Fruit fly (Drosophila melanogaster) whole organism, embryonic: ENCODE data around the gene Ctr1A.

Experiments
- Asciz ChIP-seq: fragments of 200-800 bp; sonication (Bioruptor generic); optimal IDR thresholded peaks from 2 replicates; lab custom pipeline; 2017; ENCODE audit warnings: missing biosample characterization, mild to moderate bottlenecking, missing genetic modification characterization, missing genetic modification reagents
- CG10462 ChIP-seq: fragments of 200-800 bp; sonication (Bioruptor generic); optimal IDR thresholded peaks from 2 replicates; lab custom pipeline; 2016; ENCODE audit warnings: missing biosample characterization, missing genetic modification characterization
- CG10543 ChIP-seq: fragments of 200-800 bp; sonication (Bioruptor generic); optimal IDR thresholded peaks from 3 replicates; lab custom pipeline; 2017; ENCODE audit warnings: missing biosample characterization, mild to moderate bottlenecking, missing genetic modification characterization, moderate library complexity
- CG10654 ChIP-seq: fragments of 200-800 bp; sonication (Bioruptor generic); optimal IDR thresholded peaks from 2 replicates; lab custom pipeline; 2016; ENCODE audit warnings: missing biosample characterization, missing genetic modification characterization
- CG11456 ChIP-seq: fragments of 200-800 bp; sonication (Bioruptor generic); IDR thresholded peaks from 3 replicates; pipeline ENCODE4 v1.3.6; 2022; ENCODE audit warnings: missing biosample characterization, missing genetic modification characterization
- CG12104 ChIP-seq: fragments of 200-800 bp; sonication (Bioruptor generic); optimal IDR thresholded peaks from 3 replicates; lab custom pipeline; 2016; ENCODE audit warnings: missing biosample characterization, missing genetic modification characterization
- CG12219 ChIP-seq: fragments of 200-800 bp; sonication (Bioruptor generic); optimal IDR thresholded peaks from 3 replicates; lab custom pipeline; 2018; ENCODE audit warnings: missing biosample characterization, mild to moderate bottlenecking, missing genetic modification characterization
- CG15073 ChIP-seq: fragments of 200-800 bp; sonication (Bioruptor generic); optimal IDR thresholded peaks from 2 replicates; lab custom pipeline; 2016; ENCODE audit warnings: missing biosample characterization, missing genetic modification characterization
- CG15696 ChIP-seq: fragments of 200-800 bp; sonication (Bioruptor generic); optimal IDR thresholded peaks from 2 replicates; lab custom pipeline; 2019; ENCODE audit warnings: missing biosample characterization, mild to moderate bottlenecking, missing genetic modification characterization, moderate library complexity
- CG1603 ChIP-seq: fragments of 200-800 bp; sonication (Bioruptor generic); optimal IDR thresholded peaks from 2 replicates; lab custom pipeline; 2019; ENCODE audit warnings: missing biosample characterization, mild to moderate bottlenecking, missing genetic modification characterization, moderate library complexity
- CG17359 ChIP-seq: fragments of 200-800 bp; sonication (Bioruptor generic); optimal IDR thresholded peaks from 3 replicates; lab custom pipeline; 2018; ENCODE audit warnings: missing biosample characterization, mild to moderate bottlenecking, missing genetic modification characterization, moderate library complexity
- CG17612 ChIP-seq: fragments of 200-800 bp; sonication (Bioruptor generic); IDR thresholded peaks from 2 replicates; pipeline ENCODE4 v1.3.6; 2022; ENCODE audit warnings: missing biosample characterization, missing genetic modification characterization
- CG18476 ChIP-seq: fragments of 200-800 bp; sonication (Bioruptor generic); optimal IDR thresholded peaks from 2 replicates; lab custom pipeline; 2016; ENCODE audit warnings: missing biosample characterization, mild to moderate bottlenecking, missing genetic modification characterization
- CG2875 ChIP-seq: fragments of 200-800 bp; sonication (Bioruptor generic); optimal IDR thresholded peaks from 2 replicates; lab custom pipeline; 2017; ENCODE audit warnings: missing biosample characterization, mild to moderate bottlenecking, missing genetic modification characterization, missing genetic modification reagents
- CG33213 ChIP-seq: fragments of 200-800 bp; sonication (Bioruptor generic); optimal IDR thresholded peaks from 3 replicates; lab custom pipeline; 2016; ENCODE audit warnings: missing biosample characterization, missing genetic modification characterization
- CG4730 ChIP-seq: fragments of 200-800 bp; sonication (Bioruptor generic); IDR thresholded peaks from 2 replicates; pipeline ENCODE4 v1.3.6; 2022; ENCODE audit warnings: missing biosample characterization, missing genetic modification characterization
- CG6791 ChIP-seq: fragments of 200-800 bp; sonication (Bioruptor generic); IDR thresholded peaks from 3 replicates; pipeline ENCODE4 v1.3.6; 2022; ENCODE audit warnings: missing biosample characterization, missing genetic modification characterization; ENCODE audit not compliant: partially characterized antibody
- CG9876 ChIP-seq: fragments of 200-800 bp; sonication (Bioruptor generic); optimal IDR thresholded peaks from 2 replicates; lab custom pipeline; 2016; ENCODE audit warnings: missing biosample characterization, missing genetic modification characterization
- Chrac-16 ChIP-seq: fragments of 200-800 bp; sonication (Bioruptor generic); optimal IDR thresholded peaks from 3 replicates; lab custom pipeline; 2016; ENCODE audit warnings: missing biosample characterization, missing genetic modification characterization
- Dip2 ChIP-seq: fragments of 200-800 bp; sonication (Bioruptor generic); IDR thresholded peaks from 2 replicates; pipeline ENCODE4 v1.3.6; 2022; ENCODE audit warnings: missing biosample characterization, missing genetic modification characterization
- HHEX ChIP-seq: fragments of 200-800 bp; sonication (Bioruptor generic); optimal IDR thresholded peaks from 3 replicates; lab custom pipeline; 2017; ENCODE audit warnings: missing biosample characterization, mild to moderate bottlenecking, missing genetic modification characterization, missing genetic modification reagents
- HLH4C ChIP-seq: fragments of 200-800 bp; sonication (Bioruptor generic); IDR thresholded peaks from 3 replicates; pipeline ENCODE4 v1.3.6; 2022; ENCODE audit warnings: missing biosample characterization, missing genetic modification characterization; ENCODE audit not compliant: partially characterized antibody
- HLH54F ChIP-seq: fragments of 200-800 bp; sonication (Bioruptor generic); optimal IDR thresholded peaks from 3 replicates; lab custom pipeline; 2016; ENCODE audit warnings: missing biosample characterization, missing genetic modification characterization
- Hr51 ChIP-seq, 2 experiments: fragments of 200-800 bp; sonication (Bioruptor generic); optimal IDR thresholded peaks; 2 replicates in 1 of 2; 3 replicates in 1 of 2; lab custom pipeline; 2016 to 2018; ENCODE audit warnings: missing biosample characterization in 2 of 2, missing genetic modification characterization in 2 of 2, mild to moderate bottlenecking in 1 of 2, moderate library complexity in 1 of 2
- Hsf ChIP-seq: fragments of 200-800 bp; sonication (Bioruptor generic); optimal IDR thresholded peaks from 3 replicates; lab custom pipeline; 2016; ENCODE audit warnings: missing biosample characterization, missing genetic modification characterization
- NFAT ChIP-seq: fragments of 200-800 bp; sonication (Bioruptor generic); IDR thresholded peaks from 2 replicates; pipeline ENCODE4 v1.3.6; 2022; ENCODE audit warnings: missing biosample characterization, missing genetic modification characterization
- NK7.1 ChIP-seq: fragments of 200-800 bp; sonication (Bioruptor generic); optimal IDR thresholded peaks from 3 replicates; lab custom pipeline; 2016; ENCODE audit warnings: missing biosample characterization, missing genetic modification characterization
- PHDP ChIP-seq: fragments of 200-800 bp; sonication (Bioruptor generic); optimal IDR thresholded peaks from 3 replicates; lab custom pipeline; 2018; ENCODE audit warnings: missing biosample characterization, mild to moderate bottlenecking, missing genetic modification characterization, moderate library complexity
- Scr ChIP-seq: fragments of 200-800 bp; sonication (Bioruptor generic); IDR thresholded peaks from 2 replicates; pipeline ENCODE4 v1.3.6; 2022; ENCODE audit warnings: missing biosample characterization, missing genetic modification characterization; ENCODE audit not compliant: partially characterized antibody
- Taf1 ChIP-seq: fragments of 200-800 bp; sonication (Bioruptor generic); IDR thresholded peaks from 2 replicates; pipeline ENCODE4 v1.3.6; 2022; ENCODE audit warnings: missing biosample characterization, missing genetic modification characterization
- Trl ChIP-seq, 3 experiments: fragments of >200 bp in 2 of 3; fragments of 200-800 bp in 1 of 3; sonication (Bioruptor generic) in 1 of 3; optimal IDR thresholded peaks; 2 replicates in 1 of 3; 3 replicates in 2 of 3; lab custom pipeline; 2016 to 2017; ENCODE audit warnings: missing biosample characterization in 1 of 3, missing genetic modification characterization in 1 of 3
- ato ChIP-seq: fragments of 200-800 bp; sonication (Bioruptor generic); IDR thresholded peaks from 2 replicates; pipeline ENCODE4 v1.3.6; 2022; ENCODE audit warnings: missing biosample characterization, missing genetic modification characterization; ENCODE audit not compliant: partially characterized antibody
- bcd ChIP-seq: fragments of 200-800 bp; sonication (Bioruptor generic); optimal IDR thresholded peaks from 2 replicates; lab custom pipeline; 2017; ENCODE audit warnings: missing biosample characterization, mild to moderate bottlenecking, missing genetic modification characterization
- br ChIP-seq: fragments of >200 bp; optimal IDR thresholded peaks from 2 replicates; lab custom pipeline; 2017
- crc ChIP-seq: fragments of 200-800 bp; sonication (Bioruptor generic); optimal IDR thresholded peaks from 2 replicates; lab custom pipeline; 2016; ENCODE audit warnings: missing biosample characterization, missing genetic modification characterization
- ems ChIP-seq: fragments of 200-800 bp; sonication (Bioruptor generic); optimal IDR thresholded peaks from 3 replicates; lab custom pipeline; 2016; ENCODE audit warnings: missing biosample characterization, missing genetic modification characterization
- gcm2 ChIP-seq: fragments of 200-800 bp; sonication (Bioruptor generic); optimal IDR thresholded peaks from 2 replicates; lab custom pipeline; 2016; ENCODE audit warnings: missing biosample characterization, missing genetic modification characterization
- grn ChIP-seq: fragments of 200-800 bp; sonication (Bioruptor generic); optimal IDR thresholded peaks from 3 replicates; lab custom pipeline; 2017; ENCODE audit warnings: missing biosample characterization, missing genetic modification characterization
- ham ChIP-seq: fragments of 200-800 bp; sonication (Bioruptor generic); IDR thresholded peaks from 2 replicates; pipeline ENCODE4 v1.3.6; 2022; ENCODE audit warnings: missing biosample characterization, missing genetic modification characterization
- insv ChIP-seq, 2 experiments: fragments of 200-800 bp; sonication (Bioruptor generic); optimal IDR thresholded peaks; 3 replicates each; lab custom pipeline; 2016 to 2018; ENCODE audit warnings: missing biosample characterization in 2 of 2, missing genetic modification characterization in 2 of 2
- jumu ChIP-seq: fragments of 200-800 bp; sonication (Bioruptor generic); optimal IDR thresholded peaks from 3 replicates; lab custom pipeline; 2016; ENCODE audit warnings: missing biosample characterization, missing genetic modification characterization
- pb ChIP-seq: fragments of 200-800 bp; sonication (Bioruptor generic); optimal IDR thresholded peaks from 3 replicates; lab custom pipeline; 2016; ENCODE audit warnings: missing biosample characterization, missing genetic modification characterization
- pfk ChIP-seq: fragments of 200-800 bp; sonication (Bioruptor generic); optimal IDR thresholded peaks from 2 replicates; lab custom pipeline; 2018; ENCODE audit warnings: missing biosample characterization, mild to moderate bottlenecking, missing genetic modification characterization, moderate library complexity
- run ChIP-seq: fragments of 200-800 bp; sonication (Bioruptor generic); optimal IDR thresholded peaks from 3 replicates; lab custom pipeline; 2018; ENCODE audit warnings: missing biosample characterization, mild to moderate bottlenecking, missing genetic modification characterization
- sc ChIP-seq, 3 experiments: fragments of >200 bp in 2 of 3; fragments of 200-800 bp in 1 of 3; sonication (Bioruptor generic) in 1 of 3; optimal IDR thresholded peaks; 2 replicates in 2 of 3; 3 replicates in 1 of 3; lab custom pipeline; 2017; ENCODE audit warnings: mild to moderate bottlenecking in 1 of 3, missing biosample characterization in 1 of 3, missing genetic modification characterization in 1 of 3, missing genetic modification reagents in 1 of 3
- slbo ChIP-seq: fragments of 200-800 bp; sonication (Bioruptor generic); IDR thresholded peaks from 2 replicates; pipeline ENCODE4 v1.3.6; 2022; ENCODE audit warnings: missing biosample characterization, missing genetic modification characterization
- so ChIP-seq: fragments of 200-800 bp; sonication (Bioruptor generic); IDR thresholded peaks from 3 replicates; pipeline ENCODE4 v1.3.6; 2022; ENCODE audit warnings: missing biosample characterization, missing genetic modification characterization
- sqz ChIP-seq: fragments of 200-800 bp; sonication (Bioruptor generic); optimal IDR thresholded peaks from 3 replicates; lab custom pipeline; 2018; ENCODE audit warnings: missing biosample characterization, mild to moderate bottlenecking, missing genetic modification characterization
- stc ChIP-seq: fragments of 200-800 bp; sonication (Bioruptor generic); IDR thresholded peaks from 2 replicates; pipeline ENCODE4 v1.3.6; 2022; ENCODE audit warnings: missing biosample characterization, missing genetic modification characterization
- vnd ChIP-seq: fragments of 200-800 bp; sonication (Bioruptor generic); IDR thresholded peaks from 3 replicates; pipeline ENCODE4 v1.3.6; 2022; ENCODE audit warnings: missing biosample characterization, missing genetic modification characterization; ENCODE audit not compliant: partially characterized antibody

Gene Ctr1A

dm6 chrX:6696467-6696866, 35.0 kb downstream of the Ctr1A start (continued):
- TF ChIP-seq Trl (optimal IDR thresholded peaks at IDR 0.05; lab: Kevin White, UChicago), result no peak
- peak; percentile 28 for TF ChIP-seq Trl (GFP tag; optimal IDR thresholded peaks at IDR 0.05; lab: Kevin White, UChicago)
- no peak for TF ChIP-seq vnd (GFP tag; lab: Robert Waterston, UW)
- peak; percentile 62 for TF ChIP-seq CG17359 (tag; lab: Kevin White, UChicago)
- TF ChIP-seq CG1603, result no peak
- peak; percentile 65 for TF ChIP-seq bcd (GFP tag; lab: Kevin White, UChicago)
- peak in 1 of 2 experiments; percentile 31 for TF ChIP-seq insv (GFP tag; optimal IDR thresholded peaks at IDR 0.05; lab: Kevin White, UChicago)
- peak; percentile 80; the same call in 2 of the 3 replicates for TF ChIP-seq so (GFP tag; lab: Robert Waterston, UW)
- TF ChIP-seq NFAT (GFP tag; lab: Robert Waterston, UW), result no peak
- no peak for TF ChIP-seq CG17612 (GFP tag; lab: Robert Waterston, UW)
- TF ChIP-seq slbo (GFP tag; lab: Robert Waterston, UW), result peak; percentile 71
- TF ChIP-seq Scr (GFP tag; lab: Robert Waterston, UW), result no peak
- TF ChIP-seq Dip2 (GFP tag; lab: Robert Waterston, UW), result no peak
- TF ChIP-seq CG4730 (GFP tag; lab: Robert Waterston, UW), result 0 out of 2 replicates have a peak, but pooled peaks have one; percentile 22
- TF ChIP-seq CG18476, result peak; percentile 68
- peak; percentile 15 for TF ChIP-seq jumu (GFP tag; lab: Kevin White, UChicago)
- TF ChIP-seq NK7.1 (GFP tag; lab: Kevin White, UChicago), result no peak
- TF ChIP-seq gcm2, result peak; percentile 51
- peak; percentile 17 for TF ChIP-seq pfk (GFP tag; lab: Kevin White, UChicago)
- TF ChIP-seq CG15696 (tag; lab: Kevin White, UChicago), result peak; percentile 39
- TF ChIP-seq CG9876 (GFP tag; lab: Kevin White, UChicago), result no peak
- TF ChIP-seq Hr51 (GFP tag; optimal IDR thresholded peaks at IDR 0.05; lab: Kevin White, UChicago), result peak; percentile 32 to 71
- TF ChIP-seq CG10462 (GFP tag; lab: Kevin White, UChicago), result peak; percentile 14
- TF ChIP-seq Taf1 (GFP tag; lab: Robert Waterston, UW), result peak; percentile 43; the same call in 1 of the 2 replicates
- TF ChIP-seq Hsf (GFP tag; lab: Kevin White, UChicago), result peak; percentile 60
- no peak for TF ChIP-seq ham (GFP tag; lab: Robert Waterston, UW)
- no peak for TF ChIP-seq CG6791 (GFP tag; lab: Robert Waterston, UW)
- TF ChIP-seq HLH54F (GFP tag; lab: Kevin White, UChicago), result peak; percentile 54
- peak; percentile 48 for TF ChIP-seq crc (GFP tag; lab: Kevin White, UChicago)
- TF ChIP-seq ato (GFP tag; lab: Robert Waterston, UW), result no peak
- TF ChIP-seq HHEX, result peak; percentile 69
- TF ChIP-seq grn (GFP tag; lab: Kevin White, UChicago), result no peak
- TF ChIP-seq CG10543 (GFP tag; lab: Kevin White, UChicago), result peak; percentile 85
- peak; percentile 43 for TF ChIP-seq sqz (GFP tag; lab: Kevin White, UChicago)
- TF ChIP-seq PHDP, result peak; percentile 79
- peak; percentile 33 for TF ChIP-seq Chrac-16 (GFP tag; lab: Kevin White, UChicago)
- no peak for TF ChIP-seq pb (GFP tag; lab: Kevin White, UChicago)
- peak; percentile 46 for TF ChIP-seq CG12219
- no peak for TF ChIP-seq CG33213 (GFP tag; lab: Kevin White, UChicago)
- no peak for TF ChIP-seq CG15073 (GFP tag; lab: Kevin White, UChicago)
- TF ChIP-seq CG10654 (GFP tag; lab: Kevin White, UChicago), result no peak
- TF ChIP-seq br (lab: Kevin White, UChicago), result no peak
- peak; percentile 61 for TF ChIP-seq ems (GFP tag; lab: Kevin White, UChicago)
- TF ChIP-seq CG2875 (GFP tag; lab: Kevin White, UChicago), result peak; percentile 31
- peak; percentile 46 for TF ChIP-seq Asciz (GFP tag; lab: Kevin White, UChicago)
- TF ChIP-seq HLH4C (GFP tag; lab: Robert Waterston, UW), result no peak
- TF ChIP-seq run (tag; lab: Kevin White, UChicago), result peak; percentile 45
- no peak for TF ChIP-seq sc (optimal IDR thresholded peaks at IDR 0.05; lab: Kevin White, UChicago)
- no peak for TF ChIP-seq sc (GFP tag; optimal IDR thresholded peaks at IDR 0.05; lab: Kevin White, UChicago)
- peak; percentile 70 for TF ChIP-seq stc (GFP tag; lab: Robert Waterston, UW)
- TF ChIP-seq CG12104 (GFP tag; lab: Kevin White, UChicago), result peak; percentile 44
- peak; percentile 59; the same call in 1 of the 3 replicates for TF ChIP-seq CG11456 (GFP tag; lab: Robert Waterston, UW)
